Fruit fly (Drosophila melanogaster): Measurements from ENCODE around the gene Ace.

Gene Ace

dm6 chr3R:13305318-13305899 lies 46.1 kb upstream of the Ace start (continued):
- TF ChIP-seq prd (optimal IDR thresholded peaks at IDR 0.05) (no peak), prd (GFP tag; IDR thresholded peaks at IDR 0.05) (peak; percentile 18; the same call in 1 of the 3 replicates), bsh (GFP tag; optimal IDR thresholded peaks at IDR 0.05) (peak in 1 of 2 experiments; percentile 81), CG4820 (GFP tag; optimal IDR thresholded peaks at IDR 0.05) (peak; percentile 36), H2.0 (GFP tag; IDR thresholded peaks at IDR 0.05) (no peak), Sry-β (GFP tag; optimal IDR thresholded peaks at IDR 0.05) (peak; percentile 21), vfl (GFP tag; optimal IDR thresholded peaks at IDR 0.05) (no peak), Asciz (GFP tag; optimal IDR thresholded peaks at IDR 0.05) (peak; percentile 52), mld (GFP tag; IDR thresholded peaks at IDR 0.05; ENCODE audit: partially characterized antibody) (no peak), Usf (GFP tag; optimal IDR thresholded peaks at IDR 0.05) (no peak), CHES-1-like (GFP tag; optimal IDR thresholded peaks at IDR 0.05) (no peak), gce (GFP tag; IDR thresholded peaks at IDR 0.05) (no peak), HmgD (GFP tag; optimal IDR thresholded peaks at IDR 0.05) (no peak), ems (GFP tag; optimal IDR thresholded peaks at IDR 0.05) (no peak), Ssrp (tag; optimal IDR thresholded peaks at IDR 0.05) (no peak), CG6254 (GFP tag; optimal IDR thresholded peaks at IDR 0.05) (peak; percentile 52), dpn (GFP tag; optimal IDR thresholded peaks at IDR 0.05) (peak in 1 of 2 experiments; percentile 36), nau (GFP tag; optimal IDR thresholded peaks at IDR 0.05) (no peak), bcd (GFP tag; optimal IDR thresholded peaks at IDR 0.05) (peak; percentile 12), Jarid2 (GFP tag; optimal IDR thresholded peaks at IDR 0.05) (no peak), ara (GFP tag; IDR thresholded peaks at IDR 0.05) (no peak), CG7556 (GFP tag; optimal IDR thresholded peaks at IDR 0.05) (peak; percentile 69), chinmo (GFP tag; IDR thresholded peaks at IDR 0.05; ENCODE audit: partially characterized antibody) (no peak), CG18011 (GFP tag; optimal IDR thresholded peaks at IDR 0.05) (no peak), CG12155 (GFP tag; optimal IDR thresholded peaks at IDR 0.05) (no peak), CG9437 (GFP tag; optimal IDR thresholded peaks at IDR 0.05) (peak; percentile 48), CG9876 (GFP tag; optimal IDR thresholded peaks at IDR 0.05) (no peak), BtbVII (GFP tag; optimal IDR thresholded peaks at IDR 0.05) (no peak), Nf-YC (tag; optimal IDR thresholded peaks at IDR 0.05) (no peak), CG2875 (GFP tag; optimal IDR thresholded peaks at IDR 0.05) (peak; percentile 48), CG3407 (GFP tag; optimal IDR thresholded peaks at IDR 0.05) (peak; percentile 28), Eip74EF (GFP tag; optimal IDR thresholded peaks at IDR 0.05) (peak in 1 of 2 experiments; percentile 45), CG13775 (GFP tag; optimal IDR thresholded peaks at IDR 0.05) (peak; percentile 3), tap (tag; optimal IDR thresholded peaks at IDR 0.05) (peak; percentile 27), CG15073 (GFP tag; optimal IDR thresholded peaks at IDR 0.05) (no peak), zfh2 (GFP tag; optimal IDR thresholded peaks at IDR 0.05) (no peak), rib (GFP tag; IDR thresholded peaks at IDR 0.05) (no peak), fru (optimal IDR thresholded peaks at IDR 0.05) (no peak), peb (GFP tag; IDR thresholded peaks at IDR 0.05) (0 out of 2 replicates have a peak, but pooled peaks have one; percentile 9), Spps (tag; optimal IDR thresholded peaks at IDR 0.05) (peak; percentile 52), p53 (GFP tag; optimal IDR thresholded peaks at IDR 0.05) (no peak), Dip2 (GFP tag; IDR thresholded peaks at IDR 0.05) (no peak), lmd (GFP tag; IDR thresholded peaks at IDR 0.05) (peak; percentile 20; the same call in 1 of the 2 replicates), CG2678 (tag; optimal IDR thresholded peaks at IDR 0.05) (peak; percentile 72), CG18262 (tag; optimal IDR thresholded peaks at IDR 0.05) (peak; percentile 85), CG10979 (tag; optimal IDR thresholded peaks at IDR 0.05) (peak; percentile 86), fd96Cb (tag; optimal IDR thresholded peaks at IDR 0.05) (peak; percentile 65), CG10654 (GFP tag; optimal IDR thresholded peaks at IDR 0.05) (peak; percentile 10), Dll (GFP tag; IDR thresholded peaks at IDR 0.05; ENCODE audit: partially characterized antibody) (no peak), lbe (GFP tag; optimal IDR thresholded peaks at IDR 0.05) (peak; percentile 62)
